Worm (Caenorhabditis elegans): ENCODE data around the gene srsx-36.

srsx-36 gene

ce11 chrV:15767385-15767784 lies 42.1 kb downstream of the srsx-36 start:
- TF ChIP-seq flt-1 (GFP tag; IDR thresholded peaks at IDR 0.05) (peak; percentile 39; the same call in 1 of the 2 replicates), ref-1 (GFP tag; conservative IDR thresholded peaks at IDR 0.05) (0 out of 2 replicates have a peak, but pooled peaks have one; percentile 11), T22C8.4 (GFP tag; IDR thresholded peaks at IDR 0.05) (peak; percentile 22; the same call in 1 of the 2 replicates), ztf-23 (GFP tag; IDR thresholded peaks at IDR 0.05) (0 out of 2 replicates have a peak, but pooled peaks have one; percentile 57), tab-1 (GFP tag; IDR thresholded peaks at IDR 0.05) (peak; percentile 75)

- 0 out of 2 replicates have a peak, but pooled peaks have one; percentile 53 for TF ChIP-seq ztf-23 (GFP tag; IDR thresholded peaks at IDR 0.05)
- TF ChIP-seq tab-1 (GFP tag; IDR thresholded peaks at IDR 0.05): no peak
- no peak for TF ChIP-seq T22C8.4 (GFP tag; IDR thresholded peaks at IDR 0.05)
- TF ChIP-seq flt-1 (GFP tag; IDR thresholded peaks at IDR 0.05): peak; percentile 67; the same call in 1 of the 2 replicates
- no peak for TF ChIP-seq med-1 (GFP tag; optimal IDR thresholded peaks at IDR 0.05; ENCODE audit: insufficient read depth)
- no peak for TF ChIP-seq ref-1 (GFP tag; conservative IDR thresholded peaks at IDR 0.05)
- 0 out of 2 replicates have a peak, but pooled peaks have one; percentile 54 for TF ChIP-seq klf-2 (GFP tag; conservative IDR thresholded peaks at IDR 0.05)
- peak; percentile 38 for TF ChIP-seq cog-1 (tag; optimal IDR thresholded peaks at IDR 0.05)
- TF ChIP-seq ztf-29 (GFP tag; IDR thresholded peaks at IDR 0.05): no peak
Measured at ce11 chrV:15766122-15766594, 43.3 kb downstream of the srsx-36 start, which contains the start of the genes haf-3 and F57A10.2. Gene haf-3, minus strand, starts transcription at chrV:15766172. Gene F57A10.2, plus strand, starts transcription at chrV:15766575.

- no peak for TF ChIP-seq tab-1 (GFP tag; IDR thresholded peaks at IDR 0.05)
- TF ChIP-seq med-1 (GFP tag; optimal IDR thresholded peaks at IDR 0.05; ENCODE audit: insufficient read depth): no peak
- TF ChIP-seq T22C8.4 (GFP tag; IDR thresholded peaks at IDR 0.05): no peak
- TF ChIP-seq cog-1 (tag; optimal IDR thresholded peaks at IDR 0.05): no peak
- TF ChIP-seq ref-1 (GFP tag; conservative IDR thresholded peaks at IDR 0.05): no peak
- no peak for TF ChIP-seq flt-1 (GFP tag; IDR thresholded peaks at IDR 0.05)
Measured at ce11 chrV:15758449-15758848, 51.0 kb downstream of the srsx-36 start, which contains the start of gene str-9. Gene str-9, plus strand, starts transcription at chrV:15758749.

All from whole organism, midembryonic.